Fruit fly (Drosophila melanogaster) whole organism, prepupa: ENCODE data around the gene mtm.

Experiments used
- CG10631 ChIP-seq: fragments of 200-800 bp; sonication (Bioruptor generic); optimal IDR thresholded peaks from 2 replicates; lab custom pipeline; 2016; ENCODE audit warnings: missing biosample characterization, missing genetic modification characterization
- CG32006 ChIP-seq: fragments of 200-800 bp; sonication (Bioruptor generic); optimal IDR thresholded peaks from 3 replicates; lab custom pipeline; 2017; ENCODE audit warnings: missing biosample characterization, mild to moderate bottlenecking, missing genetic modification characterization
- CG34406 ChIP-seq: fragments of 200-800 bp; sonication (Bioruptor generic); optimal IDR thresholded peaks from 3 replicates; lab custom pipeline; 2016; ENCODE audit warnings: missing biosample characterization, missing genetic modification characterization
- CG6854 ChIP-seq: fragments of 200-800 bp; sonication (Bioruptor generic); optimal IDR thresholded peaks from 2 replicates; lab custom pipeline; 2017; ENCODE audit warnings: missing biosample characterization, mild to moderate bottlenecking, missing genetic modification characterization
- Lpt ChIP-seq: fragments of 200-800 bp; sonication (Bioruptor generic); optimal IDR thresholded peaks from 3 replicates; lab custom pipeline; 2016; ENCODE audit warnings: missing biosample characterization, missing genetic modification characterization
- eg ChIP-seq: fragments of 200-800 bp; sonication (Bioruptor generic); IDR thresholded peaks from 3 replicates; pipeline ENCODE4 v1.3.6; 2022; ENCODE audit warnings: missing biosample characterization, missing genetic modification characterization
- fd59A ChIP-seq: fragments of 200-800 bp; sonication (Bioruptor generic); optimal IDR thresholded peaks from 2 replicates; lab custom pipeline; 2017; ENCODE audit warnings: missing biosample characterization, mild to moderate bottlenecking, missing genetic modification characterization, missing genetic modification reagents

- TF ChIP-seq CG34406 (GFP tag; lab: Kevin White, UChicago) (no peak), CG10631 (no peak), CG6854 (GFP tag; lab: Kevin White, UChicago) (no peak), CG32006 (no peak), Lpt (GFP tag; lab: Kevin White, UChicago) (no peak), fd59A (GFP tag; lab: Kevin White, UChicago) (no peak), eg (no peak)
Observed at dm6 chr2L:6048542-6048941, 11.7 kb upstream of the mtm start, which contains the start of the genes CG34179 and slmo.
